Fruit fly (Drosophila melanogaster): Measurements from ENCODE around the gene MnM.
A peak's percentile ranks its signal among the peaks of the same experiment; 100 is the strongest.

MnM gene

dm6 chr3L:3192912-3193311 lies 14.5 kb upstream of the MnM start, which contains the start of gene Hsp83 (continued):
- peak; percentile 91 for TF ChIP-seq luna (GFP tag; optimal IDR thresholded peaks at IDR 0.05)
- TF ChIP-seq Dip3 (GFP tag; optimal IDR thresholded peaks at IDR 0.05) = peak; percentile 86
- peak; percentile 96 for TF ChIP-seq bcd (GFP tag; optimal IDR thresholded peaks at IDR 0.05)
- peak; percentile 75 for TF ChIP-seq trh (GFP tag; optimal IDR thresholded peaks at IDR 0.05)
- TF ChIP-seq Dad (GFP tag; optimal IDR thresholded peaks at IDR 0.05) = peak; percentile 95
- peak; percentile 97 for TF ChIP-seq CG7271 (tag; optimal IDR thresholded peaks at IDR 0.05)
- TF ChIP-seq CG12236 (GFP tag; optimal IDR thresholded peaks at IDR 0.05) = peak; percentile 88
- TF ChIP-seq CG3065 (GFP tag; optimal IDR thresholded peaks at IDR 0.05) = peak; percentile 94
- TF ChIP-seq pita (GFP tag; optimal IDR thresholded peaks at IDR 0.05) = peak; percentile 6
- TF ChIP-seq sim (GFP tag; IDR thresholded peaks at IDR 0.05) = peak; percentile 92
- peak; percentile 46 for TF ChIP-seq croc (GFP tag; conservative IDR thresholded peaks at IDR 0.05)
- no peak for TF ChIP-seq Lpt (GFP tag; optimal IDR thresholded peaks at IDR 0.05)
- TF ChIP-seq CG11085 (GFP tag; IDR thresholded peaks at IDR 0.05) = peak; percentile 87
- peak; percentile 94 for TF ChIP-seq CG2202 (tag; optimal IDR thresholded peaks at IDR 0.05)
- TF ChIP-seq CG9215 (GFP tag; IDR thresholded peaks at IDR 0.05) = peak; percentile 60
- peak; percentile 93 for TF ChIP-seq CG18764 (GFP tag; optimal IDR thresholded peaks at IDR 0.05)
- TF ChIP-seq CG17612 (GFP tag; IDR thresholded peaks at IDR 0.05) = peak; percentile 85
- peak; percentile 89 for TF ChIP-seq dysf (GFP tag; IDR thresholded peaks at IDR 0.05)
- TF ChIP-seq Deaf1 (tag; optimal IDR thresholded peaks at IDR 0.05) = peak; percentile 80
- peak; percentile 73; the same call in 2 of the 3 replicates for TF ChIP-seq CG11093 (GFP tag; IDR thresholded peaks at IDR 0.05)
- TF ChIP-seq br (optimal IDR thresholded peaks at IDR 0.05) = no peak
- TF ChIP-seq ap (GFP tag; IDR thresholded peaks at IDR 0.05) = peak; percentile 88
- TF ChIP-seq CG4820 (GFP tag; optimal IDR thresholded peaks at IDR 0.05) = peak; percentile 76
- peak; percentile 97 for TF ChIP-seq zfh1 (GFP tag; IDR thresholded peaks at IDR 0.05)
- TF ChIP-seq CG9727 (GFP tag; optimal IDR thresholded peaks at IDR 0.05) = peak; percentile 95
- peak; percentile 97 for TF ChIP-seq CG2875 (GFP tag; optimal IDR thresholded peaks at IDR 0.05)
- TF ChIP-seq CoRest (tag; optimal IDR thresholded peaks at IDR 0.05) = peak; percentile 61
- 0 out of 2 replicates have a peak, but pooled peaks have one; percentile 41 for TF ChIP-seq aop (GFP tag; IDR thresholded peaks at IDR 0.05)
- TF ChIP-seq dpn (GFP tag; optimal IDR thresholded peaks at IDR 0.05) = peak; percentile 85 to 94
- peak; percentile 77 for TF ChIP-seq Adf1 (GFP tag; IDR thresholded peaks at IDR 0.05)
- peak; percentile 96 for TF ChIP-seq CG17328 (GFP tag; IDR thresholded peaks at IDR 0.05)
- peak; percentile 58 for TF ChIP-seq CG31388 (GFP tag; optimal IDR thresholded peaks at IDR 0.05)
- TF ChIP-seq Optix (GFP tag; IDR thresholded peaks at IDR 0.05) = peak; percentile 91
- TF ChIP-seq corto (GFP tag; optimal IDR thresholded peaks at IDR 0.05) = peak; percentile 90
- no peak for TF ChIP-seq fru (optimal IDR thresholded peaks at IDR 0.05)
- TF ChIP-seq grau (tag; optimal IDR thresholded peaks at IDR 0.05) = peak; percentile 90
- TF ChIP-seq Gug (GFP tag; IDR thresholded peaks at IDR 0.05) = peak; percentile 55; the same call in 2 of the 4 replicates
- TF ChIP-seq CG11456 (GFP tag; IDR thresholded peaks at IDR 0.05) = peak; percentile 96
- TF ChIP-seq CG16779 (GFP tag; IDR thresholded peaks at IDR 0.05) = peak; percentile 96
- peak; percentile 36; the same call in 1 of the 2 replicates for TF ChIP-seq Bgb (GFP tag; IDR thresholded peaks at IDR 0.05; ENCODE audit: partially characterized antibody)
- peak; percentile 91 for TF ChIP-seq en (GFP tag; optimal IDR thresholded peaks at IDR 0.05)
- TF ChIP-seq ci (GFP tag; IDR thresholded peaks at IDR 0.05) = peak; percentile 99
- peak; percentile 95 for TF ChIP-seq CG33557 (GFP tag; optimal IDR thresholded peaks at IDR 0.05)
- TF ChIP-seq CG7745 (tag; optimal IDR thresholded peaks at IDR 0.05) = peak; percentile 80
- peak; percentile 87 for TF ChIP-seq CG3163 (GFP tag; optimal IDR thresholded peaks at IDR 0.05)
- no peak for TF ChIP-seq Myb (GFP tag; optimal IDR thresholded peaks at IDR 0.05)
- peak; percentile 91 for TF ChIP-seq CG9437 (GFP tag; optimal IDR thresholded peaks at IDR 0.05)
- TF ChIP-seq CG10147 (GFP tag; optimal IDR thresholded peaks at IDR 0.05) = peak; percentile 88
- TF ChIP-seq Med (GFP tag) = peak; percentile 100
- peak; percentile 86 for TF ChIP-seq Oli (tag; optimal IDR thresholded peaks at IDR 0.05)
- TF ChIP-seq CG11723 (GFP tag; optimal IDR thresholded peaks at IDR 0.05) = peak; percentile 98
- peak; percentile 96 for TF ChIP-seq CG17385 (GFP tag; optimal IDR thresholded peaks at IDR 0.05)
- TF ChIP-seq Bdp1 (GFP tag; optimal IDR thresholded peaks at IDR 0.05) = peak; percentile 89
